Worm (Caenorhabditis elegans) whole organism, mixed stage, embryonic: ENCODE results near the gene mtl-2.

Experiments used
- blmp-1 ChIP-seq: fragments of 150-350 bp; optimal IDR thresholded peaks from 2 replicates; lab custom pipeline; 2014; ENCODE audit warnings: missing biosample characterization, missing genetic modification characterization
- ceh-39 ChIP-seq: fragments of 150-350 bp; optimal IDR thresholded peaks from 2 replicates; lab custom pipeline; 2014; ENCODE audit warnings: missing biosample characterization, missing genetic modification characterization
- ceh-43 ChIP-seq: fragments of 200-800 bp; sonication (Bioruptor generic); optimal IDR thresholded peaks from 2 replicates; lab custom pipeline; 2018; ENCODE audit warnings: mild to moderate bottlenecking, missing genetic modification characterization, moderate library complexity, missing compliant biosample characterization
- cnd-1 ChIP-seq: fragments of 200-800 bp; sonication (Bioruptor generic); optimal IDR thresholded peaks from 2 replicates; lab custom pipeline; 2018; ENCODE audit warnings: mild to moderate bottlenecking, missing genetic modification characterization, missing compliant biosample characterization
- elt-3 ChIP-seq: fragments of 150-350 bp; optimal IDR thresholded peaks from 2 replicates; lab custom pipeline; 2014; ENCODE audit warnings: missing biosample characterization, missing genetic modification characterization
- mls-2 ChIP-seq: sonication (generic microtip); optimal IDR thresholded peaks from 2 replicates; lab custom pipeline; 2016; ENCODE audit warnings: mild to moderate bottlenecking, missing genetic modification characterization, moderate library complexity, missing compliant biosample characterization
- nhr-28 ChIP-seq: fragments of 150-350 bp; optimal IDR thresholded peaks from 2 replicates; lab custom pipeline; 2014; ENCODE audit warnings: missing biosample characterization, missing genetic modification characterization
- pha-4 ChIP-seq: fragments of 150-350 bp; optimal IDR thresholded peaks from 2 replicates; lab custom pipeline; 2018; ENCODE audit warnings: missing biosample characterization, missing genetic modification reagents, missing genetic modification characterization

Gene mtl-2

ce11 chrV:13981677-13982076, 36.8 kb downstream of the mtl-2 start:
- no peak for TF ChIP-seq cnd-1
- TF ChIP-seq nhr-28 (tag; lab: Kevin White, UChicago), result no peak
- TF ChIP-seq pha-4 (tag; lab: Kevin White, UChicago), result no peak

ce11 chrV:13980807-13981206, 37.7 kb downstream of the mtl-2 start, which contains the start of gene eol-1:
eol-1 (minus strand) TSS chrV:13980907.
- no peak for TF ChIP-seq cnd-1
- TF ChIP-seq blmp-1 (tag; lab: Kevin White, UChicago), result no peak
- no peak for TF ChIP-seq elt-3 (tag; lab: Kevin White, UChicago)
- TF ChIP-seq ceh-39, result no peak
- no peak for TF ChIP-seq pha-4 (tag; lab: Kevin White, UChicago)
- TF ChIP-seq ceh-43 (GFP tag; lab: Kevin White, UChicago), result no peak
- TF ChIP-seq mls-2 (tag; lab: Kevin White, UChicago), result no peak
